Worm (Caenorhabditis elegans): ENCODE data around the gene K01A12.3.

DNA sequence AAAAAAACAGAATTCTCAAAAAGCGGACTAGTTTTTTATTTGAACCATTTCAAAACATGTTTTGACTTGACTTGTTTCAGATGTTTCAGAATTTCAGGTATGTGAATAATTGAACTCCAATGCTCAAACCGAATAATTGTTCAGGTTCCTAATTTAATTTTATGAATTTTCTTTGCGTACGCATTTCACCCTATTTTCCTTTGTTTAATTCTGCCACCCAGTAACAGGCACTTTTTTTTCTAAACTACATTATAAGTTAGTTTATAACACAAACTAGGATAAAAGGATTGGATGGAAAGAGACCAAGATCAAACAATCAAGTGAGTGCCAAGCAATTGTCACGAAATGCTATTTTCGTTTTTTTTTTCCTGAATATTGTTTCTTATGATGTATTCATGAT is 26.5 kb downstream of the K01A12.3 start:
- no peak for TF ChIP-seq ztf-18 (tag; optimal IDR thresholded peaks at IDR 0.05)
- TF ChIP-seq lin-35 (GFP tag; optimal IDR thresholded peaks at IDR 0.05) = no peak
- TF ChIP-seq madf-8 (GFP tag; conservative IDR thresholded peaks at IDR 0.05) = no peak
- no peak for TF ChIP-seq him-1 (tag; optimal IDR thresholded peaks at IDR 0.05)
- TF ChIP-seq rcor-1 (GFP tag; IDR thresholded peaks at IDR 0.05) = no peak

Measured in whole organism, young adult.